Worm (Caenorhabditis elegans): ENCODE data around the gene scvp-1.
A peak's percentile ranks its signal among the peaks of the same experiment; 100 is the strongest.

The scvp-1 gene

ce11 chrV:10947930-10948329, 16.8 kb upstream of the scvp-1 start, which contains the start of gene F17C11.2:
Gene F17C11.2 (plus strand): TSS chrV:10948230.
- TF ChIP-seq mdl-1 (tag; optimal IDR thresholded peaks at IDR 0.05) (no peak), sea-2 (GFP tag; optimal IDR thresholded peaks at IDR 0.05) (no peak), nhr-43 (tag; optimal IDR thresholded peaks at IDR 0.05; ENCODE audit: poor library complexity, severe bottlenecking) (no peak), nhr-77 (tag; optimal IDR thresholded peaks at IDR 0.05) (no peak), lin-39 (tag; optimal IDR thresholded peaks at IDR 0.05) (no peak), skn-1 (tag; optimal IDR thresholded peaks at IDR 0.05) (no peak), nhr-67 (tag; optimal IDR thresholded peaks at IDR 0.05) (no peak), egl-5 (tag; optimal IDR thresholded peaks at IDR 0.05) (no peak), daf-12 (tag; optimal IDR thresholded peaks at IDR 0.05) (no peak), ceh-16 (tag; optimal IDR thresholded peaks at IDR 0.05) (no peak), mml-1 (tag; optimal IDR thresholded peaks at IDR 0.05) (no peak), fos-1 (tag; optimal IDR thresholded peaks at IDR 0.05) (no peak), elt-1 (tag; optimal IDR thresholded peaks at IDR 0.05) (no peak), egl-27 (tag; optimal IDR thresholded peaks at IDR 0.05) (no peak), lin-15B (tag; optimal IDR thresholded peaks at IDR 0.05) (no peak), snpc-4 (tag; optimal IDR thresholded peaks at IDR 0.05) (no peak), tbx-2 (tag; optimal IDR thresholded peaks at IDR 0.05) (no peak), pqm-1 (tag; optimal IDR thresholded peaks at IDR 0.05) (no peak), aly-2 (tag; optimal IDR thresholded peaks at IDR 0.05) (no peak)

ce11 chrV:10947210-10947609, 16.1 kb upstream of the scvp-1 start:
- TF ChIP-seq ztf-4 (tag; optimal IDR thresholded peaks at IDR 0.05) (no peak), pqm-1 (tag; optimal IDR thresholded peaks at IDR 0.05) (no peak)

DNA sequence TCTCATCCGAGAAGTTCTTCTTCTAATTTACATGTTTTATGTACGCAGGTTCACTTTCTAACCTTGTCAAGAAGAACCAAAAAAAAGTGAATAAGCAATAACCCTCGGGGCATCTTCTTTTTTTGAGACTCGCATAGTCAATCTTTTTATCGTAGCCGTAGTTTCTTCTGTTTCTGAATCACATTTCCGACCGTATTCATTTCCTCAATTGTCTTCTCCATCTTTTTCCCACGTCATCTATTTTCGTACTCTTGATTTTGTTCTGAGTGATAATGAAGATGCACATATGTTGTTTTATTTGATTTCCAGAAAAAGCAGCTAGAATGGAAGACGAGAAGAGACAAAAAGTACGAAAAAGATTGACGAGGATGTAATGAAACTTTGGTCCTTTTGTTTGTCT, 13.8 kb upstream of the scvp-1 start:
- TF ChIP-seq nhr-11 (tag; optimal IDR thresholded peaks at IDR 0.05) (no peak), eor-1 (tag; optimal IDR thresholded peaks at IDR 0.05) (no peak), lsy-12 (tag; optimal IDR thresholded peaks at IDR 0.05) (no peak), ztf-11 (tag; optimal IDR thresholded peaks at IDR 0.05) (no peak), sea-2 (GFP tag; optimal IDR thresholded peaks at IDR 0.05) (no peak), fkh-10 (GFP tag; optimal IDR thresholded peaks at IDR 0.05) (peak; percentile 74), pha-4 (tag; optimal IDR thresholded peaks at IDR 0.05) (no peak)

DNA sequence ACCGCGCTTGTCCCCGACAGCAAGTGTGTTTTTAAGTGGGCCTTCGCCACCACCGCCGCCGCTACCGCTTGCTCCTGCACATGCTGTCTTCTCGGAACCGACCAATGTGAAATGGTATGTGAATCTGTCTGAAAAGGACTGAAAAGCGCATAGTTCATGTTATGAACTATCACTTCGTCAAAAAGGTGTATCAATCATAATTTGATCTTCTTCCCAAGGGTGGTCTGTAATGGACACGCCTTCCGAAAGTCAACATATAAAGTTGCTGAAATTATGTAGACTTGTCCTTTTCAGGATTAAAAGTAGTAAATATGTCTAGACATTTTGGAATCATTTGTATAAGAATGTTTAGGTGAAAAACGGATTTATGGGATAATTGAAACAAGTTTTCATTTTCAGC, 11.1 kb upstream of the scvp-1 start, which contains the start of gene zip-9:
zip-9 (plus strand) TSS at position 301 of the 400 bp plus-strand sequence.
- no peak for TF ChIP-seq nhr-237 (tag; optimal IDR thresholded peaks at IDR 0.05)
- TF ChIP-seq nhr-43 (tag; optimal IDR thresholded peaks at IDR 0.05; ENCODE audit: poor library complexity, severe bottlenecking): no peak
- no peak for TF ChIP-seq nhr-28 (tag; optimal IDR thresholded peaks at IDR 0.05)
- TF ChIP-seq ztf-4 (tag; optimal IDR thresholded peaks at IDR 0.05): no peak
- no peak for TF ChIP-seq zag-1 (tag; optimal IDR thresholded peaks at IDR 0.05)
- TF ChIP-seq eor-1 (tag; optimal IDR thresholded peaks at IDR 0.05): no peak
- TF ChIP-seq nhr-23 (tag; optimal IDR thresholded peaks at IDR 0.05): no peak
- TF ChIP-seq ceh-16 (tag; optimal IDR thresholded peaks at IDR 0.05): no peak
- TF ChIP-seq unc-39 (tag; optimal IDR thresholded peaks at IDR 0.05): no peak

DNA sequence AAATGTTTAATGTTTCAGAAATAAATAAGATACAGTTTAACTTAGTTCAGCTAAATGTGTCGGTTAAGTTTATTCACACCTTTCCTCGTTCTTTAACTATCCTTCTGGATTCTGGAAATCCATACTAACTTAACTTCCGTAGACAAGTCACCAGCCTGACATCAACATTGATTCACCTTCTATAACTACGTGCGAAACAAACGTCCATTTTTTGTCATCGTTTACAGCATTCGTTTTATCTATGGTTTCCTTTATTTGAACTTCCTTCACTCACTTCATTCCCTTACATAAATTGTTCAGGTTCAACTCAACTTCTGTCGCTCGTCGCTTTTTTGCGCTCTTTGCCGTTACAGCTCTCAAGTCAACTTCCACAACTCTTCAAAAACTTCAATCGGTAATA, 10.1 kb upstream of the scvp-1 start, which contains the start of gene F17C11.26:
F17C11.26 (plus strand) TSS at position 301 of the 400 bp plus-strand sequence.
- no peak for TF ChIP-seq unc-62 (GFP tag; optimal IDR thresholded peaks at IDR 0.05)
- no peak for TF ChIP-seq ceh-9 (tag; optimal IDR thresholded peaks at IDR 0.05)
- no peak for TF ChIP-seq ceh-82 (tag; optimal IDR thresholded peaks at IDR 0.05)
- TF ChIP-seq R02D3.7 (tag; optimal IDR thresholded peaks at IDR 0.05): no peak
- TF ChIP-seq aly-2 (tag; optimal IDR thresholded peaks at IDR 0.05): no peak
- TF ChIP-seq egl-5 (tag; optimal IDR thresholded peaks at IDR 0.05): no peak
- TF ChIP-seq unc-39 (tag; optimal IDR thresholded peaks at IDR 0.05): no peak
- no peak for TF ChIP-seq fos-1 (tag; optimal IDR thresholded peaks at IDR 0.05)
- no peak for TF ChIP-seq nhr-11 (tag; optimal IDR thresholded peaks at IDR 0.05)
- no peak for TF ChIP-seq elt-3 (tag; optimal IDR thresholded peaks at IDR 0.05)
- TF ChIP-seq lin-15B (tag; optimal IDR thresholded peaks at IDR 0.05): no peak
- no peak for TF ChIP-seq ztf-4 (tag; optimal IDR thresholded peaks at IDR 0.05)
- TF ChIP-seq nhr-25 (tag; optimal IDR thresholded peaks at IDR 0.05): no peak
- no peak for TF ChIP-seq ama-1 (optimal IDR thresholded peaks at IDR 0.05)
- TF ChIP-seq fkh-10 (GFP tag; optimal IDR thresholded peaks at IDR 0.05): no peak
- no peak for TF ChIP-seq nhr-43 (tag; optimal IDR thresholded peaks at IDR 0.05; ENCODE audit: poor library complexity, severe bottlenecking)
- TF ChIP-seq mml-1 (tag; optimal IDR thresholded peaks at IDR 0.05): no peak
- no peak for TF ChIP-seq hmg-11 (tag; optimal IDR thresholded peaks at IDR 0.05)

Measured in whole organism, L3 larva.